Worm (Caenorhabditis elegans) whole organism, late embryonic: Measurements from ENCODE around the gene F14H12.7.

Experiments used
- K09A11.1 ChIP-seq: sonication (generic microtip); optimal IDR thresholded peaks from 2 replicates; lab custom pipeline; 2017; ENCODE audit warnings: antibody characterized with exemption, mild to moderate bottlenecking, missing genetic modification characterization, missing compliant biosample characterization; ENCODE audit not compliant: insufficient read depth
- ahr-1 ChIP-seq: sonication (generic microtip); optimal IDR thresholded peaks from 2 replicates; lab custom pipeline; 2016; ENCODE audit warnings: missing genetic modification characterization, missing compliant biosample characterization
- ama-1 ChIP-seq: fragments of 150-350 bp; optimal IDR thresholded peaks from 2 replicates; lab custom pipeline; 2014
- ceh-14 ChIP-seq: sonication (generic microtip); optimal IDR thresholded peaks from 2 replicates; lab custom pipeline; 2016; ENCODE audit warnings: missing genotype, missing genetic modification characterization, missing compliant biosample characterization
- ceh-18 ChIP-seq: sonication (generic microtip); optimal IDR thresholded peaks from 2 replicates; lab custom pipeline; 2016; ENCODE audit warnings: missing genetic modification characterization, missing compliant biosample characterization
- ceh-19 ChIP-seq: fragments of 200-800 bp; sonication (Bioruptor generic); optimal IDR thresholded peaks from 2 replicates; lab custom pipeline; 2018; ENCODE audit warnings: mild to moderate bottlenecking, missing genetic modification characterization, missing compliant biosample characterization
- ceh-2 ChIP-seq: sonication (generic microtip); optimal IDR thresholded peaks from 2 replicates; lab custom pipeline; 2016; ENCODE audit warnings: missing genotype, missing genetic modification characterization, missing compliant biosample characterization
- ceh-22 ChIP-seq: sonication (generic microtip); optimal IDR thresholded peaks from 2 replicates; lab custom pipeline; 2017; ENCODE audit warnings: missing biosample characterization, missing genetic modification characterization
- ceh-24 ChIP-seq: sonication (generic microtip); optimal IDR thresholded peaks from 2 replicates; lab custom pipeline; 2016; ENCODE audit warnings: mild to moderate bottlenecking, missing genetic modification characterization, missing compliant biosample characterization
- ceh-30 ChIP-seq: fragments of 150-350 bp; optimal IDR thresholded peaks from 2 replicates; lab custom pipeline; 2014; ENCODE audit warnings: missing biosample characterization, missing genetic modification characterization
- ceh-31 ChIP-seq: sonication (generic microtip); optimal IDR thresholded peaks from 2 replicates; lab custom pipeline; 2016; ENCODE audit warnings: missing genetic modification characterization, missing compliant biosample characterization
- ceh-34 ChIP-seq: sonication (generic microtip); optimal IDR thresholded peaks from 2 replicates; lab custom pipeline; 2016; ENCODE audit warnings: mild to moderate bottlenecking, missing genetic modification characterization, missing compliant biosample characterization
- ceh-9 ChIP-seq: sonication (generic microtip); optimal IDR thresholded peaks from 2 replicates; lab custom pipeline; 2016; ENCODE audit warnings: mild to moderate bottlenecking, missing genetic modification characterization, inconsistent platforms, missing compliant biosample characterization
- che-1 ChIP-seq: sonication (generic microtip); optimal IDR thresholded peaks from 2 replicates; lab custom pipeline; 2016; ENCODE audit warnings: mild to moderate bottlenecking, missing genetic modification characterization, missing compliant biosample characterization
- dmd-4 ChIP-seq: sonication (generic microtip); optimal IDR thresholded peaks from 2 replicates; lab custom pipeline; 2016; ENCODE audit warnings: borderline replicate concordance, missing genetic modification characterization, missing compliant biosample characterization
- elt-2 ChIP-seq: sonication (generic microtip); optimal IDR thresholded peaks from 2 replicates; lab custom pipeline; 2016; ENCODE audit warnings: missing genetic modification reagents, missing genetic modification characterization, missing compliant biosample characterization
- elt-4 ChIP-seq: sonication (generic microtip); optimal IDR thresholded peaks from 2 replicates; lab custom pipeline; 2016; ENCODE audit warnings: missing genetic modification characterization, missing compliant biosample characterization
- ets-4 ChIP-seq: sonication (generic microtip); optimal IDR thresholded peaks from 2 replicates; lab custom pipeline; 2016; ENCODE audit warnings: missing genetic modification characterization, missing compliant biosample characterization
- eyg-1 ChIP-seq: sonication (generic microtip); optimal IDR thresholded peaks from 2 replicates; lab custom pipeline; 2016; ENCODE audit warnings: missing genotype, missing genetic modification characterization, missing compliant biosample characterization
- fax-1 ChIP-seq: sonication (generic microtip); optimal IDR thresholded peaks from 2 replicates; lab custom pipeline; 2016; ENCODE audit warnings: missing genotype, missing genetic modification characterization, missing compliant biosample characterization
- fkh-10 ChIP-seq: fragments of 150-350 bp; optimal IDR thresholded peaks from 2 replicates; lab custom pipeline; 2014; ENCODE audit warnings: missing biosample characterization, missing genetic modification reagents, missing genetic modification characterization
- hlh-30 ChIP-seq: sonication (generic microtip); optimal IDR thresholded peaks from 2 replicates; lab custom pipeline; 2017; ENCODE audit warnings: antibody characterized with exemption, missing genetic modification characterization, missing compliant biosample characterization; ENCODE audit not compliant: insufficient read depth
- hlh-6 ChIP-seq: sonication (generic microtip); optimal IDR thresholded peaks from 2 replicates; lab custom pipeline; 2016; ENCODE audit warnings: missing genotype, missing genetic modification characterization, missing compliant biosample characterization
- hlh-8 ChIP-seq: sonication (generic microtip); optimal IDR thresholded peaks from 2 replicates; lab custom pipeline; 2016; ENCODE audit warnings: missing genotype, missing genetic modification characterization, missing compliant biosample characterization
- madf-2 ChIP-seq: sonication (generic microtip); optimal IDR thresholded peaks from 2 replicates; lab custom pipeline; 2017; ENCODE audit warnings: missing genetic modification characterization, missing compliant biosample characterization
- mec-3 ChIP-seq: sonication (generic microtip); optimal IDR thresholded peaks from 2 replicates; lab custom pipeline; 2016; ENCODE audit warnings: borderline replicate concordance, missing genetic modification characterization, missing compliant biosample characterization
- nfya-1 ChIP-seq: sonication (generic microtip); optimal IDR thresholded peaks from 2 replicates; lab custom pipeline; 2017; ENCODE audit warnings: missing genetic modification characterization, mild to moderate bottlenecking, missing compliant biosample characterization, antibody characterized with exemption, moderate library complexity
- nhr-11 ChIP-seq: fragments of 150-350 bp; optimal IDR thresholded peaks from 2 replicates; lab custom pipeline; 2014; ENCODE audit warnings: missing biosample characterization, missing genetic modification characterization
- npax-4 ChIP-seq: sonication (generic microtip); optimal IDR thresholded peaks from 2 replicates; lab custom pipeline; 2016; ENCODE audit warnings: missing genetic modification characterization, missing compliant biosample characterization
- pax-1 ChIP-seq: fragments of 150-350 bp; optimal IDR thresholded peaks from 2 replicates; lab custom pipeline; 2014; ENCODE audit warnings: missing biosample characterization, missing genetic modification characterization
- pha-4 ChIP-seq: fragments of 150-350 bp; optimal IDR thresholded peaks from 2 replicates; lab custom pipeline; 2018; ENCODE audit warnings: missing biosample characterization, missing genetic modification reagents, missing genetic modification characterization
- pros-1 ChIP-seq: fragments of 150-350 bp; optimal IDR thresholded peaks from 2 replicates; lab custom pipeline; 2014; ENCODE audit warnings: missing biosample characterization, missing genetic modification reagents, missing genetic modification characterization
- ref-2 ChIP-seq: sonication (generic microtip); optimal IDR thresholded peaks from 2 replicates; lab custom pipeline; 2016; ENCODE audit warnings: missing genetic modification characterization, missing compliant biosample characterization
- rnt-1 ChIP-seq: sonication (generic microtip); optimal IDR thresholded peaks from 2 replicates; lab custom pipeline; 2016; ENCODE audit warnings: missing genetic modification characterization, missing compliant biosample characterization
- sdc-2 ChIP-seq: sonication (generic microtip); optimal IDR thresholded peaks from 2 replicates; lab custom pipeline; 2016; ENCODE audit warnings: missing genotype, missing genetic modification characterization, missing compliant biosample characterization
- sox-2 ChIP-seq: fragments of 200-800 bp; sonication (Bioruptor generic); IDR thresholded peaks from 2 replicates; pipeline ENCODE4 v1.3.6; 2022; ENCODE audit warnings: missing genetic modification reagents, missing genetic modification characterization, missing compliant biosample characterization
- syd-9 ChIP-seq: sonication (generic microtip); optimal IDR thresholded peaks from 2 replicates; lab custom pipeline; 2016; ENCODE audit warnings: mild to moderate bottlenecking, missing genetic modification characterization, moderate library complexity, missing compliant biosample characterization
- tbx-2 ChIP-seq: sonication (generic microtip); optimal IDR thresholded peaks from 2 replicates; lab custom pipeline; 2016; ENCODE audit warnings: missing genetic modification characterization, missing compliant biosample characterization
- ttx-3 ChIP-seq: sonication (generic microtip); optimal IDR thresholded peaks from 2 replicates; lab custom pipeline; 2016; ENCODE audit warnings: missing genetic modification reagents, missing genetic modification characterization, missing compliant biosample characterization
- unc-3 ChIP-seq, 2 experiments: fragments of 200-800 bp in 1 of 2; sonication (Bioruptor generic) in 1 of 2; sonication (generic microtip) in 1 of 2; conservative IDR thresholded peaks in 1 of 2; optimal IDR thresholded peaks in 1 of 2; 2 replicates each; pipeline versions ENCODE4 v1.3.6 to Lab custom; 2016 to 2022; ENCODE audit warnings: missing compliant biosample characterization in 2 of 2, missing genetic modification characterization in 2 of 2, missing genetic modification reagents in 1 of 2
- unc-42 ChIP-seq: sonication (generic microtip); optimal IDR thresholded peaks from 2 replicates; lab custom pipeline; 2016; ENCODE audit warnings: missing genotype, missing genetic modification characterization, missing compliant biosample characterization
- unc-55 ChIP-seq: sonication (generic microtip); optimal IDR thresholded peaks from 2 replicates; lab custom pipeline; 2017; ENCODE audit warnings: missing biosample characterization, missing genetic modification reagents, missing genetic modification characterization
- unc-86 ChIP-seq: sonication (generic microtip); optimal IDR thresholded peaks from 2 replicates; lab custom pipeline; 2016; ENCODE audit warnings: missing genetic modification characterization, missing compliant biosample characterization
- zip-5 ChIP-seq: sonication (generic microtip); optimal IDR thresholded peaks from 2 replicates; lab custom pipeline; 2016; ENCODE audit warnings: missing genetic modification characterization, missing compliant biosample characterization

F14H12.7 gene

DNA sequence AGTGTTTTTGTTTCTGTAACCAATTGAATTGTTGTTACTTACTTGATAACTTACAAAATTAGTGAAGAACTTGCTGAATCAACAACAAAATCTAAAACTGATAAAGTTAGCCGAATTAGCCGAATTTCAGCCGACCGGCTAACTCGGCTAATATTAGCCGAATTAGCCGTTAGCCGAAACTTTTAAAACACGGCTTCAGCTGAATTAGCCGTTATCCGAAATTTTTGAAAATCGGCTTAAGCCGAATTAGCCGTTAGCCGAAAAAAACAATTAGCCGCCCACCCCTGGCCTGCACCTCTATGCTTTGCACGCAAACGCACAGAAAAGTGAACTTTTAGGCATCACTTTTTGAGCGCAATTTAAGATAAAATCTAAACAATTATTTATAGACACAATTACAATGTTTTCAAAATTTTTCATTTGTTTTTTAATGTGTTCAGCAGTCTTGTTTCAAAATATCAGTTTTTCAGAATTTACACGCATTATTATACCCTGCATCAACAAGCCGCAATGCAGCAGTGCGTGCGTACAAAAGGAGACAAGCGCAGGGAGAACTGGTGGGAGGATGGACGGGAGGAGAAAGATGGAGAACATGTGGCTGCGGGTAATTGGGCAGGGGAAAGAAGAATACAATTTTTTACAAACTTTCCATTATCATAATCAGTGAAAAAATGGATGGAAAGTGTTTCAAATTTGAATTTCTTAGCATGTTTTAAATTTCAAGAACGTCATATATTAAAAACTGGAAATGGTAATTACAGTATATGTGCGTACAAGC is 32.8 kb upstream of the F14H12.7 start:
- peak; percentile 8 for TF ChIP-seq unc-86 (tag; lab: Kevin White, UChicago)
- TF ChIP-seq K09A11.1 (tag; lab: Kevin White, UChicago): peak; percentile 83
- TF ChIP-seq hlh-6 (tag; lab: Kevin White, UChicago): no peak
- TF ChIP-seq ceh-22 (tag; lab: Kevin White, UChicago): no peak
- TF ChIP-seq ceh-31 (tag; lab: Kevin White, UChicago): peak; percentile 74
- TF ChIP-seq nfya-1 (tag; lab: Kevin White, UChicago): peak; percentile 58
- peak; percentile 6 for TF ChIP-seq unc-42 (tag; lab: Kevin White, UChicago)
- peak; percentile 37 for TF ChIP-seq sox-2 (GFP tag; lab: Robert Waterston, UW)
- TF ChIP-seq elt-2 (tag; lab: Kevin White, UChicago): no peak
- TF ChIP-seq hlh-30: no peak
- TF ChIP-seq ceh-34 (tag; lab: Kevin White, UChicago): peak; percentile 33
- peak; percentile 41 for TF ChIP-seq ets-4 (tag; lab: Kevin White, UChicago)
- TF ChIP-seq ceh-24 (tag; lab: Kevin White, UChicago): no peak
- TF ChIP-seq sdc-2: peak; percentile 98
- TF ChIP-seq ceh-18: peak; percentile 61
- TF ChIP-seq che-1: no peak
- peak; percentile 33 for TF ChIP-seq ref-2 (tag; lab: Kevin White, UChicago)
- TF ChIP-seq pha-4 (tag; lab: Kevin White, UChicago): no peak
- TF ChIP-seq tbx-2 (tag; lab: Kevin White, UChicago): peak; percentile 33

DNA sequence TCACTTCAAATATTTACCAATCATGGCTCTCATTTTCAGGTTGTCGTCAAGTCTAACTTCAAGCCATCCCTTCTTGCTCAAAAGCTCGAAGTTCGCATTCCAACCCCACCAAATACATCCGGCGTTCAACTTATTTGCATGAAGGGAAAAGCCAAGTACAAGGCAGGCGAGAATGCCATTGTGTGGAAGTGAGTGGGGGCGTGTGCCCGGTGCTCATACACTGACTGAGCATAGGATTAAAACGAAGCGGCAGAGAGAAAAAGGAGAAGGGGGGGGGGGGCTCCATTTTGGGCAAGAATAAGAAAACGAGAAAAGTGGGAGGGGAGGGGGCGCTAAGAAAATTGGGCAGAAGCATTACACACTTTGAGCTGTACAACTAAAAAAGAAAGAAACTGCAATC is 29.3 kb upstream of the F14H12.7 start:
- no peak for TF ChIP-seq eyg-1 (tag; lab: Kevin White, UChicago)
- no peak for TF ChIP-seq ama-1 (lab: Kevin White, UChicago)
- TF ChIP-seq ttx-3 (tag; lab: Kevin White, UChicago): no peak
- TF ChIP-seq syd-9 (tag; lab: Kevin White, UChicago): no peak
- TF ChIP-seq ahr-1 (tag; lab: Kevin White, UChicago): no peak
- no peak for TF ChIP-seq ceh-19
- no peak for TF ChIP-seq ceh-34 (tag; lab: Kevin White, UChicago)
- no peak for TF ChIP-seq unc-86 (tag; lab: Kevin White, UChicago)
- TF ChIP-seq ceh-9 (tag; lab: Kevin White, UChicago): no peak
- no peak for TF ChIP-seq hlh-8
- no peak for TF ChIP-seq dmd-4 (tag; lab: Kevin White, UChicago)
- TF ChIP-seq ceh-18: no peak
- TF ChIP-seq npax-4 (tag; lab: Kevin White, UChicago): no peak
- TF ChIP-seq sdc-2: no peak
- no peak for TF ChIP-seq elt-4
- no peak for TF ChIP-seq ceh-14
- no peak for TF ChIP-seq nhr-11 (tag; lab: Kevin White, UChicago)

DNA sequence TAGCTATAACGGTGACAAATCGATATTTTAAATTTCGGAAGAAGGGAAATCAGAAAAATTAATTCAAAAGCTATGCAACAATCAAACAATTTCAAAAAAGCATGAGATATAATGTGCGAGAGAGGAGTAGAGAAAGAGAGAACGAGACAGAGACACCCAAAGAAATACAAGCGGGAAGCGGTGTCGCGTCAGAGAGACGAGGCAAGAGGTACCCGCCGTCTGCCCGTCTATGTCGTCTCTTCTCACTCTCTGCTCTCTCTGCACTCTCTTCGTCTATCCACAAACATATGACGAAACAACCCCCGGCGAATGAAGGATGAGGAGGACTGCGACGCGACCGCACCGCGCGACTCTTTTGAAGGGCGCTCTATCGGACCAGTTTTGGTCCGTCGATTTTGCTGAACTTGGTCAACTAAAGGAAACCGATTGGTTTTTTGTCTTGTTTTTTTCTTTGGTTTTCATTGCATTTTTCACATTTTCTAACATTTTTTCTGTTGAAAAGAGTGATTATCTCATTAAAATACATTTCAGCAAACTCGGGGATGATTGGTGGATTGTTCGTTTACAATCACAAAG is 26.5 kb upstream of the F14H12.7 start, which contains the start of gene dpy-23:
dpy-23 (plus strand) TSS at position 526 of the 576 bp plus-strand sequence.
- TF ChIP-seq ceh-34 (tag; lab: Kevin White, UChicago) (peak; percentile 90), madf-2 (tag; lab: Kevin White, UChicago) (peak; percentile 97), che-1 (peak; percentile 3), mec-3 (no peak), hlh-30 (peak; percentile 93), elt-2 (tag; lab: Kevin White, UChicago) (peak; percentile 71), syd-9 (tag; lab: Kevin White, UChicago) (peak; percentile 66), pax-1 (peak; percentile 62), ahr-1 (tag; lab: Kevin White, UChicago) (no peak), ref-2 (tag; lab: Kevin White, UChicago) (peak; percentile 74), nfya-1 (tag; lab: Kevin White, UChicago) (peak; percentile 97), ceh-31 (tag; lab: Kevin White, UChicago) (peak; percentile 93), unc-55 (GFP tag; lab: Kevin White, UChicago) (peak; percentile 90), zip-5 (tag; lab: Kevin White, UChicago) (no peak), ceh-22 (tag; lab: Kevin White, UChicago) (no peak), ceh-2 (peak; percentile 15), ceh-30 (peak; percentile 43), unc-42 (tag; lab: Kevin White, UChicago) (peak; percentile 86), nhr-11 (tag; lab: Kevin White, UChicago) (no peak), fkh-10 (GFP tag; lab: Kevin White, UChicago) (no peak), elt-4 (no peak), unc-3 (GFP tag; conservative IDR thresholded peaks at IDR 0.05; lab: Robert Waterston, UW) (no peak), unc-3 (tag; optimal IDR thresholded peaks at IDR 0.05; lab: Kevin White, UChicago) (peak; percentile 7), pros-1 (tag; lab: Kevin White, UChicago) (peak; percentile 90), unc-86 (tag; lab: Kevin White, UChicago) (peak; percentile 3), tbx-2 (tag; lab: Kevin White, UChicago) (peak; percentile 86), fax-1 (tag; lab: Kevin White, UChicago) (peak; percentile 2), sdc-2 (peak; percentile 94), ets-4 (tag; lab: Kevin White, UChicago) (peak; percentile 51), rnt-1 (peak; percentile 87)
